Fruit fly (Drosophila melanogaster) whole organism, adult: ENCODE measurements around the gene CG31823.

Experiments
- CG12768 ChIP-seq: fragments of 200-800 bp; sonication (Bioruptor generic); optimal IDR thresholded peaks from 2 replicates; lab custom pipeline; 2017; ENCODE audit warnings: missing biosample characterization, missing genetic modification characterization, mild to moderate bottlenecking, moderate library complexity, missing genetic modification reagents
- CG7045 ChIP-seq: fragments of 200-800 bp; sonication (Bioruptor generic); optimal IDR thresholded peaks from 2 replicates; lab custom pipeline; 2017; ENCODE audit warnings: missing biosample characterization, mild to moderate bottlenecking, missing genetic modification characterization
- Clk ChIP-seq: fragments of 200-800 bp; sonication (Bioruptor generic); optimal IDR thresholded peaks from 2 replicates; lab custom pipeline; 2017; ENCODE audit warnings: missing biosample characterization, missing genetic modification characterization
- Mnt ChIP-seq: fragments of 200-800 bp; sonication (Bioruptor generic); optimal IDR thresholded peaks from 2 replicates; lab custom pipeline; 2016; ENCODE audit warnings: missing biosample characterization, mild to moderate bottlenecking, missing genetic modification characterization
- kay ChIP-seq: fragments of 200-800 bp; sonication (Bioruptor generic); peaks from one replicate; lab custom pipeline; 2016; ENCODE audit warnings: missing biosample characterization, missing genetic modification characterization, borderline replicate concordance
- pad ChIP-seq: fragments of 200-800 bp; sonication (Bioruptor generic); optimal IDR thresholded peaks from 3 replicates; lab custom pipeline; 2017; ENCODE audit warnings: missing biosample characterization, missing genetic modification characterization, mild to moderate bottlenecking, moderate library complexity, missing genetic modification reagents
- toe ChIP-seq: fragments of 200-800 bp; sonication (Bioruptor generic); optimal IDR thresholded peaks from 2 replicates; lab custom pipeline; 2016; ENCODE audit warnings: missing biosample characterization, missing genetic modification characterization

DNA sequence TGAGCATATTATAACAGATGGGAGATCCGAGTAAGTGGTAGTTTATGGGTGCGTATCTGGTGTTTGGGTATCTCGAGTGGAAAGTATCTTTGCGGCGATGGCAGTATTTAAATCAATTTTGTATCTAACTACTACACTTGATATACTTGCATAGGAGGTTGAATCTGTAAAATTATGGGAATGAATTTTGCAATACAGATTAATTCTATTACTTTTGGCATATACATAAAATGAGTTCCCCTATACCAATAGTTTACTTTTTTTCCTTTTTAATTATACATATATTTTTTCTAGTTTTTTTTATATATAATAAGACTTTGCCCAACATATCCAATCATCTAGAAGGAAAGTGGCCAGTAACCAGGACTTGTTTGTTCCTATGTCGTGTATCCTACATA, 9.0 kb upstream of the CG31823 start:
- no peak for TF ChIP-seq pad (GFP tag; lab: Kevin White, UChicago)
- TF ChIP-seq kay (GFP tag; lab: Kevin White, UChicago), result no peak
- TF ChIP-seq toe, result no peak
- TF ChIP-seq CG7045 (GFP tag; lab: Kevin White, UChicago), result no peak
- no peak for TF ChIP-seq Mnt (GFP tag; lab: Kevin White, UChicago)
- TF ChIP-seq Clk, result no peak
- TF ChIP-seq CG12768 (GFP tag; lab: Kevin White, UChicago), result no peak
